Fruit fly (Drosophila melanogaster) whole organism, embryonic: ENCODE measurements around the gene Rbf2.

ENCODE experiments used
- Aef1 ChIP-seq: fragments of 200-800 bp; sonication (Bioruptor generic); IDR thresholded peaks from 3 replicates; pipeline ENCODE4 v1.3.6; 2022; ENCODE audit warnings: missing biosample characterization, missing genetic modification characterization
- Atf6 ChIP-seq: fragments of 200-800 bp; sonication (Bioruptor generic); IDR thresholded peaks from 2 replicates; pipeline ENCODE4 v1.3.6; 2022; ENCODE audit warnings: missing biosample characterization, missing genetic modification characterization
- CG10979 ChIP-seq: fragments of 200-800 bp; sonication (Bioruptor generic); optimal IDR thresholded peaks from 2 replicates; lab custom pipeline; 2018; ENCODE audit warnings: missing biosample characterization, mild to moderate bottlenecking, missing genetic modification characterization, moderate library complexity
- CG13287 ChIP-seq: fragments of 200-800 bp; sonication (Bioruptor generic); IDR thresholded peaks from 2 replicates; pipeline ENCODE4 v1.3.6; 2022; ENCODE audit warnings: missing biosample characterization, missing genetic modification characterization; ENCODE audit not compliant: partially characterized antibody
- CG13624 ChIP-seq: fragments of 200-800 bp; sonication (Bioruptor generic); optimal IDR thresholded peaks from 2 replicates; lab custom pipeline; 2016; ENCODE audit warnings: missing biosample characterization, missing genetic modification characterization
- CG14710 ChIP-seq: fragments of 200-800 bp; sonication (Bioruptor generic); optimal IDR thresholded peaks from 3 replicates; lab custom pipeline; 2019; ENCODE audit warnings: missing biosample characterization, mild to moderate bottlenecking, missing genetic modification characterization, moderate library complexity
- CG14965 ChIP-seq: fragments of 200-800 bp; sonication (Bioruptor generic); optimal IDR thresholded peaks from 2 replicates; lab custom pipeline; 2016; ENCODE audit warnings: missing biosample characterization, missing genetic modification characterization, borderline replicate concordance
- CG15601 ChIP-seq: fragments of 200-800 bp; sonication (Bioruptor generic); optimal IDR thresholded peaks from 3 replicates; lab custom pipeline; 2019; ENCODE audit warnings: missing biosample characterization, mild to moderate bottlenecking, missing genetic modification characterization, moderate library complexity
- CG15696 ChIP-seq: fragments of 200-800 bp; sonication (Bioruptor generic); optimal IDR thresholded peaks from 2 replicates; lab custom pipeline; 2019; ENCODE audit warnings: missing biosample characterization, mild to moderate bottlenecking, missing genetic modification characterization, moderate library complexity
- CG17829 ChIP-seq: fragments of 200-800 bp; optimal IDR thresholded peaks from 2 replicates; lab custom pipeline; 2019; ENCODE audit warnings: missing biosample characterization, mild to moderate bottlenecking, missing genetic modification characterization, moderate library complexity
- CG18262 ChIP-seq: fragments of 200-800 bp; optimal IDR thresholded peaks from 3 replicates; lab custom pipeline; 2019; ENCODE audit warnings: missing biosample characterization, mild to moderate bottlenecking, missing genetic modification characterization, moderate library complexity
- CG2120 ChIP-seq: fragments of 200-800 bp; sonication (Bioruptor generic); optimal IDR thresholded peaks from 3 replicates; lab custom pipeline; 2016; ENCODE audit warnings: missing biosample characterization, missing genetic modification characterization
- CG2712 ChIP-seq: fragments of 200-800 bp; optimal IDR thresholded peaks from 3 replicates; lab custom pipeline; 2019; ENCODE audit warnings: missing biosample characterization, mild to moderate bottlenecking, missing genetic modification characterization, moderate library complexity
- CG30020 ChIP-seq: fragments of 200-800 bp; optimal IDR thresholded peaks from 2 replicates; lab custom pipeline; 2019; ENCODE audit warnings: missing biosample characterization, mild to moderate bottlenecking, missing genetic modification characterization, moderate library complexity
- CG33557 ChIP-seq: fragments of 200-800 bp; sonication (Bioruptor generic); optimal IDR thresholded peaks from 2 replicates; lab custom pipeline; 2019; ENCODE audit warnings: missing biosample characterization, mild to moderate bottlenecking, missing genetic modification characterization, moderate library complexity
- CG34224 ChIP-seq: fragments of 200-800 bp; sonication (Bioruptor generic); IDR thresholded peaks from 3 replicates; pipeline ENCODE4 v1.3.6; 2022; ENCODE audit warnings: missing biosample characterization, missing genetic modification characterization; ENCODE audit not compliant: partially characterized antibody
- CG4360 ChIP-seq: fragments of 200-800 bp; sonication (Bioruptor generic); IDR thresholded peaks from 2 replicates; pipeline ENCODE4 v1.3.6; 2022; ENCODE audit warnings: missing biosample characterization, missing genetic modification characterization
- CG6854 ChIP-seq: fragments of 200-800 bp; sonication (Bioruptor generic); optimal IDR thresholded peaks from 3 replicates; lab custom pipeline; 2017; ENCODE audit warnings: missing biosample characterization, mild to moderate bottlenecking, missing genetic modification characterization
- CG7372 ChIP-seq: fragments of 200-800 bp; sonication (Bioruptor generic); IDR thresholded peaks from 2 replicates; pipeline ENCODE4 v1.3.6; 2022; ENCODE audit warnings: missing biosample characterization, missing genetic modification characterization
- CG7963 ChIP-seq: fragments of 200-800 bp; sonication (Bioruptor generic); IDR thresholded peaks from 3 replicates; pipeline ENCODE4 v1.3.6; 2022; ENCODE audit warnings: missing biosample characterization, missing genetic modification characterization; ENCODE audit not compliant: partially characterized antibody
- CG8359 ChIP-seq: fragments of 200-800 bp; sonication (Bioruptor generic); optimal IDR thresholded peaks from 2 replicates; lab custom pipeline; 2017; ENCODE audit warnings: missing biosample characterization, mild to moderate bottlenecking, missing genetic modification characterization, borderline replicate concordance
- CG9215 ChIP-seq: fragments of 200-800 bp; sonication (Bioruptor generic); IDR thresholded peaks from 2 replicates; pipeline ENCODE4 v1.3.6; 2022; ENCODE audit warnings: missing biosample characterization, missing genetic modification characterization
- CTCF ChIP-seq: fragments of 200-800 bp; sonication (Bioruptor generic); optimal IDR thresholded peaks from 2 replicates; lab custom pipeline; 2017; ENCODE audit warnings: missing biosample characterization, mild to moderate bottlenecking, missing genetic modification characterization, moderate library complexity
- Dfd ChIP-seq, 2 experiments: fragments of >200 bp; optimal IDR thresholded peaks; 2 replicates each; lab custom pipeline; 2017; ENCODE audit warnings: missing biosample characterization in 2 of 2, missing genetic modification characterization in 2 of 2
- Dref ChIP-seq: fragments of 200-800 bp; sonication (Bioruptor generic); IDR thresholded peaks from 2 replicates; pipeline ENCODE4 v1.3.6; 2022; ENCODE audit warnings: missing biosample characterization, missing genetic modification characterization
- H2.0 ChIP-seq: fragments of 200-800 bp; sonication (Bioruptor generic); IDR thresholded peaks from 2 replicates; pipeline ENCODE4 v1.3.6; 2022; ENCODE audit warnings: missing biosample characterization, missing genetic modification characterization
- HLH4C ChIP-seq: fragments of 200-800 bp; sonication (Bioruptor generic); IDR thresholded peaks from 3 replicates; pipeline ENCODE4 v1.3.6; 2022; ENCODE audit warnings: missing biosample characterization, missing genetic modification characterization; ENCODE audit not compliant: partially characterized antibody
- Lhr ChIP-seq: fragments of 200-800 bp; sonication (Bioruptor generic); optimal IDR thresholded peaks from 3 replicates; lab custom pipeline; 2017; ENCODE audit warnings: mild to moderate bottlenecking, missing biosample characterization, missing genetic modification reagents, missing genetic modification characterization
- Med ChIP-seq: fragments of 200-800 bp; sonication (Bioruptor generic); peaks from one replicate; lab custom pipeline; 2016; ENCODE audit warnings: missing biosample characterization, missing genetic modification characterization, mild to moderate bottlenecking, inconsistent platforms, moderate library complexity
- Rx ChIP-seq: fragments of 200-800 bp; sonication (Bioruptor generic); IDR thresholded peaks from 2 replicates; pipeline ENCODE4 v1.3.6; 2022; ENCODE audit warnings: missing biosample characterization, missing genetic modification characterization
- Ssrp ChIP-seq: fragments of 200-800 bp; sonication (Bioruptor generic); optimal IDR thresholded peaks from 2 replicates; lab custom pipeline; 2018; ENCODE audit warnings: missing biosample characterization, mild to moderate bottlenecking, missing genetic modification characterization, moderate library complexity
- Xbp1 ChIP-seq: fragments of 200-800 bp; sonication (Bioruptor generic); optimal IDR thresholded peaks from 3 replicates; lab custom pipeline; 2016; ENCODE audit warnings: missing biosample characterization, mild to moderate bottlenecking, missing genetic modification characterization
- YL-1 ChIP-seq: fragments of 200-800 bp; sonication (Bioruptor generic); optimal IDR thresholded peaks from 3 replicates; lab custom pipeline; 2017; ENCODE audit warnings: missing biosample characterization, mild to moderate bottlenecking, missing genetic modification characterization
- bbx ChIP-seq: fragments of 200-800 bp; sonication (Bioruptor generic); IDR thresholded peaks from 2 replicates; pipeline ENCODE4 v1.3.6; 2022; ENCODE audit warnings: missing biosample characterization, missing genetic modification characterization; ENCODE audit not compliant: partially characterized antibody
- bigmax ChIP-seq: fragments of 200-800 bp; sonication (Bioruptor generic); optimal IDR thresholded peaks from 2 replicates; lab custom pipeline; 2018; ENCODE audit warnings: missing biosample characterization, mild to moderate bottlenecking, missing genetic modification characterization
- chif ChIP-seq, 2 experiments: fragments of 200-800 bp; sonication (Bioruptor generic); optimal IDR thresholded peaks; 3 replicates each; lab custom pipeline; 2016; ENCODE audit warnings: missing biosample characterization in 2 of 2, missing genetic modification characterization in 2 of 2
- dpn ChIP-seq, 2 experiments: fragments of 200-800 bp; sonication (Bioruptor generic); optimal IDR thresholded peaks; 3 replicates each; lab custom pipeline; 2016; ENCODE audit warnings: missing biosample characterization in 2 of 2, missing genetic modification characterization in 2 of 2
- fd64A ChIP-seq: fragments of 200-800 bp; sonication (Bioruptor generic); optimal IDR thresholded peaks from 3 replicates; lab custom pipeline; 2018; ENCODE audit warnings: missing biosample characterization, mild to moderate bottlenecking, missing genetic modification characterization
- grau ChIP-seq: fragments of 200-800 bp; optimal IDR thresholded peaks from 3 replicates; lab custom pipeline; 2019; ENCODE audit warnings: missing biosample characterization, mild to moderate bottlenecking, missing genetic modification characterization, moderate library complexity
- lilli ChIP-seq: fragments of 200-800 bp; sonication (Bioruptor generic); optimal IDR thresholded peaks from 3 replicates; lab custom pipeline; 2016; ENCODE audit warnings: missing biosample characterization, missing genetic modification characterization
- mam ChIP-seq: fragments of 200-800 bp; sonication (Bioruptor generic); optimal IDR thresholded peaks from 3 replicates; lab custom pipeline; 2016; ENCODE audit warnings: missing biosample characterization, missing genetic modification characterization
- phol ChIP-seq: fragments of 200-800 bp; sonication (Bioruptor generic); optimal IDR thresholded peaks from 3 replicates; lab custom pipeline; 2018; ENCODE audit warnings: missing biosample characterization, mild to moderate bottlenecking, missing genetic modification characterization, moderate library complexity
- sens ChIP-seq: fragments of 200-800 bp; sonication (Bioruptor generic); peaks from one replicate; lab custom pipeline; 2016; ENCODE audit warnings: missing biosample characterization, missing genetic modification characterization
- sna ChIP-seq: fragments of 200-800 bp; sonication (Bioruptor generic); IDR thresholded peaks from 2 replicates; pipeline ENCODE4 v1.3.6; 2022; ENCODE audit warnings: missing biosample characterization, missing genetic modification characterization; ENCODE audit not compliant: partially characterized antibody
- sqz ChIP-seq: fragments of 200-800 bp; sonication (Bioruptor generic); optimal IDR thresholded peaks from 3 replicates; lab custom pipeline; 2018; ENCODE audit warnings: missing biosample characterization, mild to moderate bottlenecking, missing genetic modification characterization
- zen2 ChIP-seq: fragments of 200-800 bp; sonication (Bioruptor generic); IDR thresholded peaks from 3 replicates; pipeline ENCODE4 v1.3.6; 2022; ENCODE audit warnings: missing biosample characterization, missing genetic modification characterization; ENCODE audit not compliant: partially characterized antibody

Rbf2 gene

dm6 chr3R:15998972-15999721 lies 33.9 kb downstream of the Rbf2 start:
- TF ChIP-seq CG30020 (tag; lab: Kevin White, UChicago): no peak
- 0 out of 2 replicates have a peak, but pooled peaks have one; percentile 23 for TF ChIP-seq Dref (GFP tag; lab: Robert Waterston, UW)
- TF ChIP-seq Med (GFP tag; lab: Kevin White, UChicago): peak; percentile 59
- peak; percentile 23; the same call in 1 of the 2 replicates for TF ChIP-seq CG4360 (GFP tag; lab: Robert Waterston, UW)
- no peak for TF ChIP-seq mam (GFP tag; lab: Kevin White, UChicago)
- no peak for TF ChIP-seq Ssrp
- TF ChIP-seq CG8359 (GFP tag; lab: Kevin White, UChicago): peak; percentile 99
- TF ChIP-seq Dfd (GFP tag; optimal IDR thresholded peaks at IDR 0.05; lab: Kevin White, UChicago): peak in 1 of 2 experiments; percentile 58
- 0 out of 2 replicates have a peak, but pooled peaks have one; percentile 9 for TF ChIP-seq Rx (GFP tag; lab: Robert Waterston, UW)
- no peak for TF ChIP-seq CG6854 (GFP tag; lab: Kevin White, UChicago)

dm6 chr3R:16004015-16004414 lies 38.8 kb downstream of the Rbf2 start:
- TF ChIP-seq CG33557 (peak; percentile 8), CG13287 (GFP tag; lab: Robert Waterston, UW) (peak; percentile 93), sens (GFP tag; lab: Kevin White, UChicago) (peak; percentile 76), chif (GFP tag; optimal IDR thresholded peaks at IDR 0.05; lab: Kevin White, UChicago) (peak in 1 of 2 experiments; percentile 47), CG15601 (tag; lab: Kevin White, UChicago) (peak; percentile 72), fd64A (no peak), CG13624 (GFP tag; lab: Kevin White, UChicago) (peak; percentile 15), HLH4C (GFP tag; lab: Robert Waterston, UW) (peak; percentile 42; the same call in 2 of the 3 replicates), CG9215 (GFP tag; lab: Robert Waterston, UW) (no peak), sna (GFP tag; lab: Robert Waterston, UW) (peak; percentile 73), CG2120 (GFP tag; lab: Kevin White, UChicago) (peak; percentile 8), phol (tag; lab: Kevin White, UChicago) (peak; percentile 6), Xbp1 (peak; percentile 27), sqz (GFP tag; lab: Kevin White, UChicago) (peak; percentile 36), CG8359 (GFP tag; lab: Kevin White, UChicago) (peak; percentile 63), YL-1 (GFP tag; lab: Kevin White, UChicago) (peak; percentile 34), CG15696 (peak; percentile 19), grau (peak; percentile 3), Lhr (GFP tag; lab: Kevin White, UChicago) (peak; percentile 73), bigmax (GFP tag; lab: Kevin White, UChicago) (peak; percentile 26), zen2 (GFP tag; lab: Robert Waterston, UW) (peak; percentile 78), CG18262 (peak; percentile 36), CTCF (GFP tag; lab: Kevin White, UChicago) (peak; percentile 77), CG2712 (tag; lab: Kevin White, UChicago) (peak; percentile 44), CG10979 (tag; lab: Kevin White, UChicago) (peak; percentile 62), dpn (GFP tag; optimal IDR thresholded peaks at IDR 0.05; lab: Kevin White, UChicago) (peak; percentile 13 to 14), CG7372 (GFP tag; lab: Robert Waterston, UW) (peak; percentile 92), Atf6 (no peak), CG34224 (GFP tag; lab: Robert Waterston, UW) (peak; percentile 81), CG14710 (tag; lab: Kevin White, UChicago) (peak; percentile 45), Aef1 (GFP tag; lab: Robert Waterston, UW) (no peak), Rx (GFP tag; lab: Robert Waterston, UW) (no peak), H2.0 (GFP tag; lab: Robert Waterston, UW) (no peak), CG14965 (GFP tag; lab: Kevin White, UChicago) (no peak), Med (GFP tag; lab: Kevin White, UChicago) (peak; percentile 77), CG7963 (GFP tag; lab: Robert Waterston, UW) (peak; percentile 48; the same call in 1 of the 3 replicates), bbx (GFP tag; lab: Robert Waterston, UW) (peak; percentile 73), lilli (GFP tag; lab: Kevin White, UChicago) (peak; percentile 1), CG17829 (tag; lab: Kevin White, UChicago) (peak; percentile 31)
